Worm (Caenorhabditis elegans) whole organism, young adult: ENCODE measurements around the gene gnrr-2.

Source experiments
- B0019.2 ChIP-seq: fragments of 200-800 bp; sonication (Bioruptor generic); conservative IDR thresholded peaks from 2 replicates; pipeline ENCODE4 v1.3.6; 2022; ENCODE audit warnings: missing genetic modification reagents, missing genetic modification characterization, missing compliant biosample characterization
- B0336.3 ChIP-seq: fragments of 200-800 bp; sonication (Bioruptor generic); IDR thresholded peaks from 2 replicates; pipeline ENCODE4 v1.3.6; 2022; ENCODE audit warnings: missing genetic modification characterization, missing compliant biosample characterization
- F23B12.7 ChIP-seq: sonication (generic microtip); optimal IDR thresholded peaks from 2 replicates; lab custom pipeline; 2017; ENCODE audit warnings: missing genetic modification characterization, mild to moderate bottlenecking, missing compliant biosample characterization, antibody characterized with exemption, moderate library complexity; ENCODE audit not compliant: insufficient read depth
- F39B2.1 ChIP-seq: fragments of 200-800 bp; sonication (Bioruptor generic); IDR thresholded peaks from 2 replicates; pipeline ENCODE4 v1.3.6; 2022; ENCODE audit warnings: missing genetic modification reagents, missing genetic modification characterization, missing compliant biosample characterization
- F49E8.2 ChIP-seq: sonication (generic microtip); optimal IDR thresholded peaks from 3 replicates; lab custom pipeline; 2017; ENCODE audit warnings: missing genetic modification characterization, mild to moderate bottlenecking, missing compliant biosample characterization, antibody characterized with exemption, moderate library complexity; ENCODE audit not compliant: insufficient read depth
- K12H6.12 ChIP-seq: fragments of 200-800 bp; sonication (Bioruptor generic); optimal IDR thresholded peaks from 2 replicates; lab custom pipeline; 2018; ENCODE audit warnings: mild to moderate bottlenecking, missing genetic modification characterization, missing compliant biosample characterization
- Y53G8AR.9 ChIP-seq: fragments of 200-800 bp; sonication (Bioruptor generic); conservative IDR thresholded peaks from 2 replicates; pipeline ENCODE4 v1.3.6; 2022; ENCODE audit warnings: missing genetic modification reagents, missing genetic modification characterization, missing compliant biosample characterization
- akir-1 ChIP-seq: fragments of 200-800 bp; sonication (Bioruptor generic); optimal IDR thresholded peaks from 2 replicates; lab custom pipeline; 2018; ENCODE audit warnings: mild to moderate bottlenecking, missing genetic modification characterization, moderate library complexity, missing compliant biosample characterization
- athp-1 ChIP-seq: sonication (generic microtip); optimal IDR thresholded peaks from 2 replicates; lab custom pipeline; 2017; ENCODE audit warnings: mild to moderate bottlenecking, missing genetic modification characterization, missing compliant biosample characterization
- attf-5 ChIP-seq: fragments of 200-800 bp; sonication (Bioruptor generic); optimal IDR thresholded peaks from 2 replicates; lab custom pipeline; 2018; ENCODE audit warnings: mild to moderate bottlenecking, missing genetic modification characterization, missing compliant biosample characterization
- attf-6 ChIP-seq: fragments of 200-800 bp; sonication (Bioruptor generic); IDR thresholded peaks from 2 replicates; pipeline ENCODE4 v1.3.6; 2022; ENCODE audit warnings: missing genetic modification reagents, missing genetic modification characterization, missing compliant biosample characterization
- bed-1 ChIP-seq: fragments of 200-800 bp; sonication (Bioruptor generic); IDR thresholded peaks from 2 replicates; pipeline ENCODE4 v1.3.6; 2022; ENCODE audit warnings: missing genetic modification reagents, missing genetic modification characterization, missing compliant biosample characterization
- cebp-1 ChIP-seq, 2 experiments: fragments of 200-800 bp in 1 of 2; sonication (Bioruptor generic) in 1 of 2; sonication (generic microtip) in 1 of 2; IDR thresholded peaks in 1 of 2; optimal IDR thresholded peaks in 1 of 2; 2 replicates each; pipeline versions ENCODE4 v1.3.6 to Lab custom; 2017 to 2022; ENCODE audit warnings: missing compliant biosample characterization in 2 of 2, missing genetic modification characterization in 2 of 2, mild to moderate bottlenecking in 1 of 2, missing genetic modification reagents in 1 of 2, moderate library complexity in 1 of 2
- ceh-100 ChIP-seq: fragments of 200-800 bp; sonication (Bioruptor generic); IDR thresholded peaks from 2 replicates; pipeline ENCODE4 v1.3.6; 2022; ENCODE audit warnings: missing genetic modification reagents, missing genetic modification characterization, missing compliant biosample characterization
- ceh-27 ChIP-seq: fragments of 200-800 bp; sonication (Bioruptor generic); optimal IDR thresholded peaks from 2 replicates; lab custom pipeline; 2018; ENCODE audit warnings: mild to moderate bottlenecking, missing genetic modification characterization, moderate library complexity, missing compliant biosample characterization
- chd-7 ChIP-seq: sonication (generic microtip); optimal IDR thresholded peaks from 2 replicates; lab custom pipeline; 2016; ENCODE audit warnings: mild to moderate bottlenecking, missing genetic modification characterization, moderate library complexity, missing compliant biosample characterization
- ekl-4 ChIP-seq: fragments of 200-800 bp; sonication (Bioruptor generic); IDR thresholded peaks from 2 replicates; pipeline ENCODE4 v1.3.6; 2022; ENCODE audit warnings: missing genetic modification reagents, missing genetic modification characterization, missing compliant biosample characterization
- gei-17 ChIP-seq: fragments of 200-800 bp; sonication (Bioruptor generic); optimal IDR thresholded peaks from 2 replicates; lab custom pipeline; 2018; ENCODE audit warnings: mild to moderate bottlenecking, missing genetic modification characterization, missing compliant biosample characterization
- hlh-26 ChIP-seq: fragments of 200-800 bp; sonication (Bioruptor generic); conservative IDR thresholded peaks from 2 replicates; pipeline ENCODE4 v1.3.6; 2022; ENCODE audit warnings: missing genetic modification reagents, missing genetic modification characterization, missing compliant biosample characterization
- hmg-1.2 ChIP-seq: fragments of 200-800 bp; sonication (Bioruptor generic); IDR thresholded peaks from 2 replicates; pipeline ENCODE4 v1.3.6; 2022; ENCODE audit warnings: missing genetic modification reagents, missing genetic modification characterization, missing compliant biosample characterization
- hmg-20 ChIP-seq: fragments of 200-800 bp; sonication (Bioruptor generic); IDR thresholded peaks from 2 replicates; pipeline ENCODE4 v1.3.6; 2022; ENCODE audit warnings: missing genetic modification reagents, missing genetic modification characterization, missing compliant biosample characterization
- hsf-1 ChIP-seq: fragments of 200-800 bp; sonication (Bioruptor generic); IDR thresholded peaks from 2 replicates; pipeline ENCODE4 v1.3.6; 2022; ENCODE audit warnings: missing genetic modification reagents, missing genetic modification characterization, missing compliant biosample characterization
- let-607 ChIP-seq, 2 experiments: fragments of 200-800 bp in 1 of 2; sonication (Bioruptor generic) in 1 of 2; sonication (generic microtip) in 1 of 2; optimal IDR thresholded peaks; 2 replicates each; lab custom pipeline; 2016 to 2018; ENCODE audit warnings: mild to moderate bottlenecking in 2 of 2, missing compliant biosample characterization in 2 of 2, missing genetic modification characterization in 2 of 2, moderate library complexity in 2 of 2, missing genotype in 1 of 2
- lin-26 ChIP-seq: fragments of 200-800 bp; sonication (Bioruptor generic); IDR thresholded peaks from 2 replicates; pipeline ENCODE4 v1.3.6; 2022; ENCODE audit warnings: missing genetic modification reagents, missing genetic modification characterization, missing compliant biosample characterization
- lin-35 ChIP-seq, 3 experiments: fragments of 150-350 bp in 2 of 3; sonication (generic microtip) in 1 of 3; optimal IDR thresholded peaks; 2 replicates each; lab custom pipeline; 2014 to 2018; ENCODE audit warnings: missing biosample characterization in 3 of 3, missing genetic modification characterization in 3 of 3, missing genetic modification reagents in 3 of 3
- lin-54 ChIP-seq: fragments of 200-800 bp; sonication (Bioruptor generic); optimal IDR thresholded peaks from 2 replicates; lab custom pipeline; 2018; ENCODE audit warnings: mild to moderate bottlenecking, missing genetic modification characterization, missing compliant biosample characterization
- madf-3 ChIP-seq: fragments of 200-800 bp; sonication (Bioruptor generic); IDR thresholded peaks from 2 replicates; pipeline ENCODE4 v1.3.6; 2022; ENCODE audit warnings: missing genetic modification reagents, missing genetic modification characterization, missing compliant biosample characterization
- madf-6 ChIP-seq: fragments of 200-800 bp; sonication (Bioruptor generic); IDR thresholded peaks from 2 replicates; pipeline ENCODE4 v1.3.6; 2022; ENCODE audit warnings: missing genetic modification reagents, missing genetic modification characterization, missing compliant biosample characterization
- mcd-1 ChIP-seq: fragments of 200-800 bp; sonication (Bioruptor generic); IDR thresholded peaks from 2 replicates; pipeline ENCODE4 v1.3.6; 2022; ENCODE audit warnings: missing genetic modification reagents, missing genetic modification characterization, missing compliant biosample characterization
- nfyb-1 ChIP-seq: fragments of 200-800 bp; sonication (Bioruptor generic); IDR thresholded peaks from 2 replicates; pipeline ENCODE4 v1.3.6; 2022; ENCODE audit warnings: missing genetic modification reagents, missing genetic modification characterization, missing compliant biosample characterization
- nhr-27 ChIP-seq: fragments of 200-800 bp; sonication (Bioruptor generic); optimal IDR thresholded peaks from 2 replicates; lab custom pipeline; 2018; ENCODE audit warnings: mild to moderate bottlenecking, missing genetic modification characterization, moderate library complexity, missing compliant biosample characterization
- pbrm-1 ChIP-seq: fragments of 200-800 bp; sonication (Bioruptor generic); IDR thresholded peaks from 2 replicates; pipeline ENCODE4 v1.3.6; 2022; ENCODE audit warnings: missing genetic modification reagents, missing genetic modification characterization, missing compliant biosample characterization
- sdz-38 ChIP-seq: sonication (generic microtip); optimal IDR thresholded peaks from 2 replicates; lab custom pipeline; 2016; ENCODE audit warnings: missing genotype, missing genetic modification characterization, missing compliant biosample characterization
- snpc-1.1 ChIP-seq: sonication (generic microtip); optimal IDR thresholded peaks from 2 replicates; lab custom pipeline; 2017; ENCODE audit warnings: missing genetic modification characterization, mild to moderate bottlenecking, missing compliant biosample characterization, antibody characterized with exemption, moderate library complexity, missing genotype, missing genetic modification reagents; ENCODE audit not compliant: insufficient read depth
- snpc-4 ChIP-seq, 5 experiments: fragments of 150-350 bp in 1 of 5; sonication (generic microtip) in 4 of 5; optimal IDR thresholded peaks; 2 replicates each; lab custom pipeline; 2014 to 2018; ENCODE audit warnings: missing genetic modification characterization in 5 of 5, missing biosample characterization in 3 of 5, antibody characterized with exemption in 2 of 5, mild to moderate bottlenecking in 2 of 5, missing compliant biosample characterization in 2 of 5, missing genotype in 2 of 5, moderate library complexity in 2 of 5, missing genetic modification reagents in 1 of 5
- somi-1 ChIP-seq: fragments of 200-800 bp; sonication (Bioruptor generic); optimal IDR thresholded peaks from 2 replicates; lab custom pipeline; 2018; ENCODE audit warnings: mild to moderate bottlenecking, missing genetic modification characterization, missing compliant biosample characterization
- tbx-9 ChIP-seq: sonication (generic microtip); optimal IDR thresholded peaks from 2 replicates; lab custom pipeline; 2016; ENCODE audit warnings: borderline replicate concordance, missing genetic modification characterization, inconsistent platforms, missing compliant biosample characterization
- unc-130 ChIP-seq: sonication (generic microtip); optimal IDR thresholded peaks from 2 replicates; lab custom pipeline; 2016; ENCODE audit warnings: missing genetic modification reagents, missing genetic modification characterization, missing compliant biosample characterization
- zfh-2 ChIP-seq: fragments of 200-800 bp; sonication (Bioruptor generic); conservative IDR thresholded peaks from 2 replicates; pipeline ENCODE4 v1.3.6; 2022; ENCODE audit warnings: missing genetic modification reagents, missing genetic modification characterization, missing compliant biosample characterization
- ztf-22 ChIP-seq: fragments of 200-800 bp; sonication (Bioruptor generic); optimal IDR thresholded peaks from 2 replicates; lab custom pipeline; 2018; ENCODE audit warnings: mild to moderate bottlenecking, missing genetic modification characterization, moderate library complexity, missing compliant biosample characterization
- ztf-25 ChIP-seq: fragments of 200-800 bp; sonication (Bioruptor generic); IDR thresholded peaks from 2 replicates; pipeline ENCODE4 v1.3.6; 2022; ENCODE audit warnings: missing genetic modification reagents, missing genetic modification characterization, missing compliant biosample characterization

Gene gnrr-2

ce11 chrV:14421325-14421724 lies 12.5 kb downstream of the gnrr-2 start, which contains the start of gene dhs-22:
TSS of gene dhs-22 (minus strand) at chrV:14421440.
- TF ChIP-seq ceh-100, result 0 out of 2 replicates have a peak, but pooled peaks have one; percentile 48
- peak; percentile 57; the same call in 1 of the 2 replicates for TF ChIP-seq cebp-1 (GFP tag; IDR thresholded peaks at IDR 0.05; lab: Robert Waterston, UW)
- TF ChIP-seq cebp-1 (tag; optimal IDR thresholded peaks at IDR 0.05; lab: Kevin White, UChicago), result peak; percentile 73
- no peak for TF ChIP-seq gei-17 (GFP tag; lab: Kevin White, UChicago)
- peak; percentile 1; the same call in 1 of the 2 replicates for TF ChIP-seq hsf-1
- TF ChIP-seq hmg-1.2 (GFP tag; lab: Robert Waterston, UW), result 0 out of 2 replicates have a peak, but pooled peaks have one; percentile 17
- TF ChIP-seq nhr-27, result no peak
- peak; percentile 55 for TF ChIP-seq madf-6 (GFP tag; lab: Robert Waterston, UW)
- TF ChIP-seq snpc-1.1 (tag; lab: Kevin White, UChicago), result peak; percentile 4
- TF ChIP-seq, all 124 proteins: peak for 6

ce11 chrV:14422317-14422716 lies 13.4 kb downstream of the gnrr-2 start, which contains the start of gene pas-1:
TSS of gene pas-1 (minus strand) at chrV:14422618.
- TF ChIP-seq hmg-20 (GFP tag; lab: Robert Waterston, UW) (no peak), B0019.2 (no peak), madf-3 (GFP tag; lab: Robert Waterston, UW) (peak; percentile 74; the same call in 1 of the 2 replicates), let-607 (tag; optimal IDR thresholded peaks at IDR 0.05; lab: Kevin White, UChicago) (no peak), pbrm-1 (GFP tag; lab: Robert Waterston, UW) (0 out of 2 replicates have a peak, but pooled peaks have one; percentile 25), athp-1 (tag; lab: Kevin White, UChicago) (peak; percentile 17), F49E8.2 (tag; lab: Kevin White, UChicago) (no peak), sdz-38 (tag; lab: Kevin White, UChicago) (no peak), madf-6 (GFP tag; lab: Robert Waterston, UW) (peak; percentile 49), F23B12.7 (tag; lab: Kevin White, UChicago) (no peak), chd-7 (peak; percentile 57), lin-26 (GFP tag; lab: Robert Waterston, UW) (peak; percentile 52; the same call in 1 of the 2 replicates), hmg-1.2 (GFP tag; lab: Robert Waterston, UW) (0 out of 2 replicates have a peak, but pooled peaks have one; percentile 24), bed-1 (GFP tag; lab: Robert Waterston, UW) (0 out of 2 replicates have a peak, but pooled peaks have one; percentile 40), B0336.3 (GFP tag; lab: Robert Waterston, UW) (0 out of 2 replicates have a peak, but pooled peaks have one; percentile 46), ztf-22 (GFP tag; lab: Kevin White, UChicago) (no peak), F39B2.1 (0 out of 2 replicates have a peak, but pooled peaks have one; percentile 18), ceh-100 (no peak), zfh-2 (GFP tag; lab: Robert Waterston, UW) (0 out of 2 replicates have a peak, but pooled peaks have one; percentile 16), somi-1 (GFP tag; lab: Kevin White, UChicago) (no peak), akir-1 (GFP tag; lab: Kevin White, UChicago) (no peak), lin-54 (GFP tag; lab: Kevin White, UChicago) (no peak), Y53G8AR.9 (GFP tag; lab: Robert Waterston, UW) (peak; percentile 39; the same call in 1 of the 2 replicates), mcd-1 (GFP tag; lab: Robert Waterston, UW) (peak; percentile 37; the same call in 1 of the 2 replicates), ztf-25 (GFP tag; lab: Robert Waterston, UW) (0 out of 2 replicates have a peak, but pooled peaks have one; percentile 19), ekl-4 (GFP tag; lab: Robert Waterston, UW) (peak; percentile 72; the same call in 1 of the 2 replicates), hsf-1 (0 out of 2 replicates have a peak, but pooled peaks have one; percentile 30), nfyb-1 (GFP tag; lab: Robert Waterston, UW) (peak; percentile 18; the same call in 1 of the 2 replicates)

- peak; percentile 8 for TF ChIP-seq unc-130 (GFP tag; lab: Kevin White, UChicago)
- no peak for TF ChIP-seq lin-35 (GFP tag; optimal IDR thresholded peaks at IDR 0.05; lab: Kevin White, UChicago)
- peak; percentile 17 for TF ChIP-seq K12H6.12 (tag; lab: Kevin White, UChicago)
- TF ChIP-seq mcd-1 (GFP tag; lab: Robert Waterston, UW), result peak; percentile 42; the same call in 1 of the 2 replicates
- TF ChIP-seq snpc-4 (GFP tag; optimal IDR thresholded peaks at IDR 0.05; lab: Kevin White, UChicago), result no peak
- peak in 1 of 4 experiments; percentile 42 for TF ChIP-seq snpc-4 (tag; optimal IDR thresholded peaks at IDR 0.05; lab: Kevin White, UChicago)
- no peak for TF ChIP-seq tbx-9 (tag; lab: Kevin White, UChicago)
- peak; percentile 39 for TF ChIP-seq ceh-27 (GFP tag; lab: Kevin White, UChicago)
- TF ChIP-seq ceh-100, result peak; percentile 88
- 0 out of 2 replicates have a peak, but pooled peaks have one; percentile 34 for TF ChIP-seq ekl-4 (GFP tag; lab: Robert Waterston, UW)
- no peak for TF ChIP-seq hlh-26 (GFP tag; lab: Robert Waterston, UW)
- 0 out of 2 replicates have a peak, but pooled peaks have one; percentile 10 for TF ChIP-seq attf-6
- peak; percentile 8 for TF ChIP-seq attf-5 (GFP tag; lab: Kevin White, UChicago)
These were observed 14.4 kb downstream of the gnrr-2 start, which contains the start of gene rpoa-12 for ce11 chrV:14423268-14423667. TSS of gene rpoa-12 (minus strand) at chrV:14423304.
